Fruit fly (Drosophila melanogaster) ovary, adult (tissue): ENCODE measurements around the gene CG9701.
A peak's percentile ranks its signal among the peaks of the same experiment; 100 is the strongest.

Experiments used
- CG17801 ChIP-seq: fragments of 200-800 bp; optimal IDR thresholded peaks from 2 replicates; lab custom pipeline; 2019; ENCODE audit warnings: missing biosample characterization, mild to moderate bottlenecking, missing genetic modification characterization, moderate library complexity; ENCODE audit not compliant: partially characterized antibody

The CG9701 gene

DNA sequence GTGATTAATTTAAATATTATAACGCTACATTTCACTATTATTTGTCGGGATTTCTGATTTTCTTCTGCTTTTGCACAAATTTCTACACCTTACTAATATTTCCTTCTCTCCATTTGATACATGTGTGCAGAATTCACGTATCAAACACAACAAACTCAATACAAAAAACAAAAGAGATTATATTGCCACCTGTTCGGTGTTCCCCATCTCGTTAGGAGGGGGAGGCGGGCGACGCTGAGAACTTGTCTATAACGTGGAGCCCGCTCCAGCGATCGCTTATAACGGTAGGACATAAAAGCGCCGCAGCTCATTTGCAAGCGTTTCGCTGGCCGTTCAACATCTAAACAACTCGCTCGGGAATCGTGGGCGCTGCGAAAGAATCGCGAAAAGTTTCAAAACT is at the start of gene CG9701:
Gene CG9701, plus strand, starts transcription at position 301 of the 400 bp plus-strand sequence.
- TF ChIP-seq CG17801 (GFP tag; lab: Kevin White, UChicago) = no peak

DNA sequence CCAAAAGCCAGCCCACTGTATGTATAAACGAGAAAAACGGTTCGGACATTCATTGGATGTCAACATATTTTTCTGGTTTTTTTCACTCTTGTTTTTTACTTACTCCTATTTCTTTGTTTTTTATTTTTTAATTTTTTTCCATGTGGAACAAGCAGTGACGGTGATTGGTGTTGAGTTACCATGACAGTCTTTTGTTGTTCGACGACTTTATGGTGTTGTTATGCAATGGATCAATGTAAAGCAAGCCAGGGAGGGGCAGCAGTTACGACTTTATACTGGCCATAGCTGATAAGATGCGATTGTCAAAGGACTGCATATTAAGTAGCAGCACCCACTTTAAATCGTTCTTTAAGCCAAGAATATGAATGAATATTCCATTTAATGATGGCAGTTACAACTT is 43.9 kb upstream of the CG9701 start:
- TF ChIP-seq CG17801 (GFP tag; lab: Kevin White, UChicago) = no peak

DNA sequence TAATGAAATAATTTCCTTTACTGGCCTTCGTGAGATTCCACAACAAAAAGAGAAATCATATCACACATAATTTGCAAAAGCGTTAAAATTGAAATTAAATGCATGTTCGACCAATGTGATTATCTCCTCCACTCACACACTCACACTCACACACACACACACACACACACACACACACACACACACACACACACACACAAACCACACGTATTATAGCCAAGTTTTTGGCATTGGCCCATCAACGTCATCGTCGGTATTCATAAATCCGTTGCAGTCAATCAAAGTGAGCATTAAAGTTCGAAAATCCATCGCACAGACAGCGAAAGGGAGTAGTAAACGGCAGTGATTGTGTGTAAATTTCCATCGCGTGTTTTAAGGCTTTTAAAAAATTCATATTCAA is 43.3 kb upstream of the CG9701 start:
- no peak for TF ChIP-seq CG17801 (GFP tag; lab: Kevin White, UChicago)

dm6 chr3L:16693844-16694243 is 39.5 kb upstream of the CG9701 start:
- no peak for TF ChIP-seq CG17801 (GFP tag; lab: Kevin White, UChicago)

DNA sequence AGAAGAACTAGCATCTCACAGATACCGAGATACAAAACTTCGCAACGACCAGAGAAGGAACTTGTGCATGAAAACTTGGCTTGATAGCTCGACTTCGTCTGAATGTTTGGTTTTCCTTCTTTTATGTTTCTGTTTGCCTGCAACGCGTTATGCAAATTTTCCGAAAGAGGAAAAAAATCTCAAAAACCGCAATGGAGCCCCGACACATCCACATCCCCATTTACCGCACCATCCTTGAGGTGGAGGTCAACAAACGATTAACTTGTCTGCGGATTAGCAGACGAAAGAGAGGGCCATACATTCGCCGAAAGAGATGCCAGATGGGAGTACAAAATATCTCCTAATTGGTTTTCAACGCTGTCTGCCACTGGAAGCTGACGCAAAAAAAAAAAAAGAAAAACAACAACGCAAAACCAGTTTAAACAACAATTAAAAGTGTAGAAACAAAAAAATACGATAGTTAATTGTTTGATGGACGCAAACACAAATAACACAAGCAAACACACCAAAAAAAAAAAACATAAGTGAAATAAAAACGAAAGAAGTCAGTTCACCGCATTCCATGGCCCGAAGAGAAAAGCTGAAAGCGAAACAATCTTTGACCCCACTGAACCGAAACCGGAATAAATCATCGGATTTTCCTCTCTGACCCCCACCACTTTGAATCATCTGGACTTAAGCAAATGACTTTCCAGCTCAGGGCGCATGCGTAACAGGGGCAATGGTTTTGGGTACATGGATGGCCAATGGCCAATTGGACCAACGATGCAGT is 38.1 kb upstream of the CG9701 start:
- TF ChIP-seq CG17801 (GFP tag; lab: Kevin White, UChicago) = no peak

- TF ChIP-seq CG17801 (GFP tag; lab: Kevin White, UChicago) = peak; percentile 4
These were observed 36.3 kb upstream of the CG9701 start for dm6 chr3L:16697069-16697468.

DNA sequence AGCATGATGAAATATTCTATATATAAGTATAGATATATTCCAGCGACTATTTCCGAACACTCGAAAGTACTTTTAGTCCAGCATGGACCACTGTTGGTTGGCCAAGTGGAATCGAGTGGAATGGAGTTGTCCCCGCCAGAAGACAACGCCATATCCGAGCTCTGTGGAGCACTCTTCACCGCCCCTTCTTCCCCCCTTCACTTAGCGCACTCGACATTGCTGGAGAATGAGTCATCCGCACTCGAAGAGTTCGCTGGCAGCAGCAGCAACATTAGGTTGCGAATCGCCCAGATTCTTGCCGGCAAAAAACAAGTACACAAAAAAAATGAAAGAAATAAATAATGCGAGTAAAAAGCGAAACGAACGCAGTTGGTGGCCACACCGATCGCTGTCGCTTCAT is 35.3 kb upstream of the CG9701 start:
- TF ChIP-seq CG17801 (GFP tag; lab: Kevin White, UChicago) = no peak

dm6 chr3L:16699292-16700026 is 33.9 kb upstream of the CG9701 start:
- TF ChIP-seq CG17801 (GFP tag; lab: Kevin White, UChicago) = no peak

DNA sequence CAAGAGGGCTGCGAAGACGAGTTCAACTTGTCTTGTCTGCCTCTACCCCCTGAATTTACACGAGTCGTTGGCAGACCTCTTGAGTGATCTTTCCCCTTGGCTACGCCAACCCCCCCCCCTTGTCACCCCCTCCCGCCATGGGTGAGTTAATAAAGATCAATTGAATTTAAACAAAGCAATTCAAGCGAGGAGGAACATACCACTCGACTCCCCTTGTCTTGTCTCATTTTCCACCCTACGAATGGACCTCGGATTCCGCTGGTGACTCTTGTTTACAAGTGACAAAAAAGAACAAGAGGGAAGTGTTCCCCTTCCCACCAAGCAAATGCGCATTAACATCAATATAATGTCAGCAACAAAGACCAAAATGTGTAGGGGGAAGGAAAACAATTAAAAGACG is 30.5 kb upstream of the CG9701 start:
- TF ChIP-seq CG17801 (GFP tag; lab: Kevin White, UChicago) = no peak

dm6 chr3L:16704251-16704650 is 29.1 kb upstream of the CG9701 start:
- no peak for TF ChIP-seq CG17801 (GFP tag; lab: Kevin White, UChicago)

- TF ChIP-seq CG17801 (GFP tag; lab: Kevin White, UChicago) = no peak
These were observed 28.7 kb upstream of the CG9701 start, which contains the start of gene CG9692 for dm6 chr3L:16704673-16705072. Gene CG9692 (plus strand): TSS chr3L:16704973.

DNA sequence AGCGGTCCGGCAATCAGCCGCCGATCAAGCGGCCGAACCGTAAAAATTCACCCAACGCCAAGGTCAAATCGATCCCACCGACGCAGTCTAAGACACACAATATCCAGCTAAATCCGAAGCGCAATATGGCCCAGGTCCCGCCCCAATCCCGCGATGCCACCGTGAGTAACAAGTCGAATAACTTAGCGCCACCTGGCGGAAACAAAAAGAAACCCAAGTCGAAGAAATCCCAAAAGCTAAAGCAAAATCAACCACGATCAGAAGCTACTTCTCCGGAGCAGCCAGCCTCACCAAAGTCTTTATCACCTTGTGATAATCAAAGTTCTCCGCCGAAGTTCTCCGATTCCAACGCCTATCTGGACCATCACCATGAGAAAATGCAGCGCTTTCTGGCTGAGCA is 27.7 kb upstream of the CG9701 start:
- TF ChIP-seq CG17801 (GFP tag; lab: Kevin White, UChicago) = no peak

dm6 chr3L:16708738-16709350 is 24.5 kb upstream of the CG9701 start:
- no peak for TF ChIP-seq CG17801 (GFP tag; lab: Kevin White, UChicago)

DNA sequence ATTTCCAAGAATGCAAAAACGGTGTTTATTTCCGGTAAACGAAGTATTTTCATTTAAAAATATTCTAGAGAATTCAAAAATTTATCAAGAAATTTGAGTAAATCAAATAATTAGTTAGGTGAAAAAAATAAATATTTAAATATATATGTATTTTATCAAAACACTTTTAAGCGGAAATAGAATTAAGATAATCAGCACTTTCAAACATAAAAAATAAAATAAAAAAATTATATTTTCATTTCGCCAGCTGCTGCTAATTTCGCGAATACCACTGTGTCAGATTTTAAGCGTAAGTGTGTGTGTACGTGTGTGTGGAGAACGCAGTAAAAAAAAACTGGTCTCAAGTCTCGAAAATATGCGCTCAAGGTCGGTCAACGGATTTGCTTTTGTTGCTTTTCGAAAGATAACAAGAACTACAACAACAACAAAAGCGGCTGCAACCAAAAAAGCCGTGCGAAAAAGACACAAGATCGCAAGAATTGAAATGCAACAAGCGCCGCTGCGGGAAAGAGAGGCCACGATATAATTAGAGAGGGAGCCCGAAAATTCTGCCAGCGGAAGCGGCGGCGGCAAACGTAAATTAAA is 23.6 kb upstream of the CG9701 start:
- peak; percentile 74 for TF ChIP-seq CG17801 (GFP tag; lab: Kevin White, UChicago)
